Worm (Caenorhabditis elegans) whole organism, young adult: ENCODE results near the gene oac-51.
"Not testable (repeated sequence)": the region's sequence is repeated elsewhere in the genome, so short reads cannot be mapped to it uniquely, and the experiment has no call there.

ENCODE experiments used
- C06A6.2 ChIP-seq: fragments of 200-800 bp; sonication (Bioruptor generic); conservative IDR thresholded peaks from 2 replicates; pipeline ENCODE4 v1.3.6; 2022; ENCODE audit warnings: missing genetic modification characterization, missing compliant biosample characterization
- C17E4.6 ChIP-seq: fragments of 200-800 bp; sonication (Bioruptor generic); IDR thresholded peaks from 2 replicates; pipeline ENCODE4 v1.3.6; 2022; ENCODE audit warnings: missing genetic modification reagents, missing genetic modification characterization, missing compliant biosample characterization
- F33H1.4 ChIP-seq: fragments of 200-800 bp; sonication (Bioruptor generic); IDR thresholded peaks from 2 replicates; pipeline ENCODE4 v1.3.6; 2022; ENCODE audit warnings: missing genetic modification reagents, missing genetic modification characterization, missing compliant biosample characterization
- F37B4.10 ChIP-seq: fragments of 200-800 bp; sonication (Bioruptor generic); IDR thresholded peaks from 2 replicates; pipeline ENCODE4 v1.3.6; 2022; ENCODE audit warnings: missing genetic modification characterization, missing compliant biosample characterization
- T26A5.8 ChIP-seq: sonication (generic microtip); optimal IDR thresholded peaks from 2 replicates; lab custom pipeline; 2016; ENCODE audit warnings: missing genetic modification characterization, missing compliant biosample characterization
- Y53F4B.3 ChIP-seq: fragments of 200-800 bp; sonication (Bioruptor generic); IDR thresholded peaks from 2 replicates; pipeline ENCODE4 v1.3.6; 2022; ENCODE audit warnings: missing genetic modification reagents, missing genetic modification characterization, missing compliant biosample characterization
- Y53G8AR.9 ChIP-seq: fragments of 200-800 bp; sonication (Bioruptor generic); conservative IDR thresholded peaks from 2 replicates; pipeline ENCODE4 v1.3.6; 2022; ENCODE audit warnings: missing genetic modification reagents, missing genetic modification characterization, missing compliant biosample characterization
- ZK185.1 ChIP-seq: sonication (generic microtip); optimal IDR thresholded peaks from 2 replicates; lab custom pipeline; 2016; ENCODE audit warnings: mild to moderate bottlenecking, missing genetic modification characterization, missing compliant biosample characterization; ENCODE audit not compliant: poor library complexity, severe bottlenecking
- ama-1 ChIP-seq, 3 experiments: fragments of 150-350 bp in 1 of 3; sonication (generic microtip) in 2 of 3; optimal IDR thresholded peaks; 2 replicates each; lab custom pipeline; 2014 to 2018; ENCODE audit warnings: missing biosample characterization in 2 of 3, missing genetic modification characterization in 2 of 3, missing genetic modification reagents in 2 of 3
- atf-7 ChIP-seq: sonication (generic microtip); optimal IDR thresholded peaks from 2 replicates; lab custom pipeline; 2017; ENCODE audit warnings: mild to moderate bottlenecking, missing genetic modification characterization, missing compliant biosample characterization
- athp-1 ChIP-seq: sonication (generic microtip); optimal IDR thresholded peaks from 2 replicates; lab custom pipeline; 2017; ENCODE audit warnings: mild to moderate bottlenecking, missing genetic modification characterization, missing compliant biosample characterization
- bed-1 ChIP-seq: fragments of 200-800 bp; sonication (Bioruptor generic); IDR thresholded peaks from 2 replicates; pipeline ENCODE4 v1.3.6; 2022; ENCODE audit warnings: missing genetic modification reagents, missing genetic modification characterization, missing compliant biosample characterization
- cebp-1 ChIP-seq, 2 experiments: fragments of 200-800 bp in 1 of 2; sonication (Bioruptor generic) in 1 of 2; sonication (generic microtip) in 1 of 2; IDR thresholded peaks in 1 of 2; optimal IDR thresholded peaks in 1 of 2; 2 replicates each; pipeline versions ENCODE4 v1.3.6 to Lab custom; 2017 to 2022; ENCODE audit warnings: missing compliant biosample characterization in 2 of 2, missing genetic modification characterization in 2 of 2, mild to moderate bottlenecking in 1 of 2, missing genetic modification reagents in 1 of 2, moderate library complexity in 1 of 2
- die-1 ChIP-seq: sonication (generic microtip); optimal IDR thresholded peaks from 2 replicates; lab custom pipeline; 2016; ENCODE audit warnings: missing genotype, mild to moderate bottlenecking, missing genetic modification characterization, missing compliant biosample characterization
- dpff-1 ChIP-seq: sonication (generic microtip); optimal IDR thresholded peaks from 2 replicates; lab custom pipeline; 2017; ENCODE audit warnings: mild to moderate bottlenecking, missing genetic modification characterization, missing compliant biosample characterization
- efl-1 ChIP-seq: fragments of 150-350 bp; optimal IDR thresholded peaks from 2 replicates; lab custom pipeline; 2014; ENCODE audit warnings: missing biosample characterization, missing genetic modification reagents, missing genetic modification characterization
- egrh-3 ChIP-seq: fragments of 200-800 bp; sonication (Bioruptor generic); IDR thresholded peaks from 2 replicates; pipeline ENCODE4 v1.3.6; 2022; ENCODE audit warnings: missing genetic modification reagents, missing genetic modification characterization, missing compliant biosample characterization
- ekl-4 ChIP-seq: fragments of 200-800 bp; sonication (Bioruptor generic); IDR thresholded peaks from 2 replicates; pipeline ENCODE4 v1.3.6; 2022; ENCODE audit warnings: missing genetic modification reagents, missing genetic modification characterization, missing compliant biosample characterization
- ets-4 ChIP-seq: fragments of 200-800 bp; sonication (Bioruptor generic); optimal IDR thresholded peaks from 2 replicates; lab custom pipeline; 2018; ENCODE audit warnings: mild to moderate bottlenecking, missing genetic modification characterization, missing compliant biosample characterization
- hlh-26 ChIP-seq: fragments of 200-800 bp; sonication (Bioruptor generic); conservative IDR thresholded peaks from 2 replicates; pipeline ENCODE4 v1.3.6; 2022; ENCODE audit warnings: missing genetic modification reagents, missing genetic modification characterization, missing compliant biosample characterization
- hrde-1 ChIP-seq: sonication (generic microtip); optimal IDR thresholded peaks from 2 replicates; lab custom pipeline; 2016; ENCODE audit warnings: missing genetic modification characterization, mild to moderate bottlenecking, missing compliant biosample characterization, moderate library complexity, missing genotype, missing genetic modification reagents, borderline replicate concordance
- lin-35 ChIP-seq, 3 experiments: fragments of 150-350 bp in 2 of 3; sonication (generic microtip) in 1 of 3; optimal IDR thresholded peaks; 2 replicates each; lab custom pipeline; 2014 to 2018; ENCODE audit warnings: missing biosample characterization in 3 of 3, missing genetic modification characterization in 3 of 3, missing genetic modification reagents in 3 of 3
- lin-40 ChIP-seq: sonication (generic microtip); optimal IDR thresholded peaks from 2 replicates; lab custom pipeline; 2016; ENCODE audit warnings: missing genetic modification characterization, mild to moderate bottlenecking, missing compliant biosample characterization, missing genotype, missing genetic modification reagents
- lin-54 ChIP-seq: fragments of 200-800 bp; sonication (Bioruptor generic); optimal IDR thresholded peaks from 2 replicates; lab custom pipeline; 2018; ENCODE audit warnings: mild to moderate bottlenecking, missing genetic modification characterization, missing compliant biosample characterization
- madf-6 ChIP-seq: fragments of 200-800 bp; sonication (Bioruptor generic); IDR thresholded peaks from 2 replicates; pipeline ENCODE4 v1.3.6; 2022; ENCODE audit warnings: missing genetic modification reagents, missing genetic modification characterization, missing compliant biosample characterization
- mcd-1 ChIP-seq: fragments of 200-800 bp; sonication (Bioruptor generic); IDR thresholded peaks from 2 replicates; pipeline ENCODE4 v1.3.6; 2022; ENCODE audit warnings: missing genetic modification reagents, missing genetic modification characterization, missing compliant biosample characterization
- mel-28 ChIP-seq: sonication (generic microtip); optimal IDR thresholded peaks from 2 replicates; lab custom pipeline; 2016; ENCODE audit warnings: borderline replicate concordance, mild to moderate bottlenecking, missing genetic modification characterization, missing compliant biosample characterization
- nhr-27 ChIP-seq: fragments of 200-800 bp; sonication (Bioruptor generic); optimal IDR thresholded peaks from 2 replicates; lab custom pipeline; 2018; ENCODE audit warnings: mild to moderate bottlenecking, missing genetic modification characterization, moderate library complexity, missing compliant biosample characterization
- pbrm-1 ChIP-seq: fragments of 200-800 bp; sonication (Bioruptor generic); IDR thresholded peaks from 2 replicates; pipeline ENCODE4 v1.3.6; 2022; ENCODE audit warnings: missing genetic modification reagents, missing genetic modification characterization, missing compliant biosample characterization
- rcor-1 ChIP-seq: fragments of 200-800 bp; sonication (Bioruptor generic); IDR thresholded peaks from 2 replicates; pipeline ENCODE4 v1.3.6; 2022; ENCODE audit warnings: missing genetic modification reagents, missing genetic modification characterization, missing compliant biosample characterization
- rec-8 ChIP-seq, 2 experiments: sonication (generic microtip); optimal IDR thresholded peaks; 2 replicates each; lab custom pipeline; 2016; ENCODE audit warnings: mild to moderate bottlenecking in 2 of 2, missing genetic modification characterization in 2 of 2, missing genetic modification reagents in 2 of 2, missing genotype in 2 of 2, missing biosample characterization in 1 of 2, missing compliant biosample characterization in 1 of 2, moderate library complexity in 1 of 2
- repo-1 ChIP-seq: sonication (generic microtip); optimal IDR thresholded peaks from 2 replicates; lab custom pipeline; 2017; ENCODE audit warnings: mild to moderate bottlenecking, missing genetic modification characterization, missing compliant biosample characterization
- snpc-1.1 ChIP-seq: sonication (generic microtip); optimal IDR thresholded peaks from 2 replicates; lab custom pipeline; 2017; ENCODE audit warnings: missing genetic modification characterization, mild to moderate bottlenecking, missing compliant biosample characterization, antibody characterized with exemption, moderate library complexity, missing genotype, missing genetic modification reagents; ENCODE audit not compliant: insufficient read depth
- tbp1 ChIP-seq: fragments of 200-800 bp; sonication (Bioruptor generic); optimal IDR thresholded peaks from 2 replicates; lab custom pipeline; 2018; ENCODE audit warnings: mild to moderate bottlenecking, missing genetic modification characterization, missing compliant biosample characterization
- tbx-9 ChIP-seq: sonication (generic microtip); optimal IDR thresholded peaks from 2 replicates; lab custom pipeline; 2016; ENCODE audit warnings: borderline replicate concordance, missing genetic modification characterization, inconsistent platforms, missing compliant biosample characterization
- zfh-2 ChIP-seq: fragments of 200-800 bp; sonication (Bioruptor generic); conservative IDR thresholded peaks from 2 replicates; pipeline ENCODE4 v1.3.6; 2022; ENCODE audit warnings: missing genetic modification reagents, missing genetic modification characterization, missing compliant biosample characterization
- ztf-18 ChIP-seq: sonication (generic microtip); optimal IDR thresholded peaks from 2 replicates; lab custom pipeline; 2016; ENCODE audit warnings: missing genotype, mild to moderate bottlenecking, missing genetic modification characterization, missing compliant biosample characterization
- ztf-25 ChIP-seq: fragments of 200-800 bp; sonication (Bioruptor generic); IDR thresholded peaks from 2 replicates; pipeline ENCODE4 v1.3.6; 2022; ENCODE audit warnings: missing genetic modification reagents, missing genetic modification characterization, missing compliant biosample characterization
- ztf-26 ChIP-seq: sonication (generic microtip); optimal IDR thresholded peaks from 2 replicates; lab custom pipeline; 2017; ENCODE audit warnings: missing genetic modification characterization, missing compliant biosample characterization
- ztf-28 ChIP-seq: fragments of 200-800 bp; sonication (Bioruptor generic); IDR thresholded peaks from 2 replicates; pipeline ENCODE4 v1.3.6; 2022; ENCODE audit warnings: missing genetic modification reagents, missing genetic modification characterization, missing compliant biosample characterization
- ztf-3 ChIP-seq: fragments of 200-800 bp; sonication (Bioruptor generic); optimal IDR thresholded peaks from 2 replicates; lab custom pipeline; 2018; ENCODE audit warnings: mild to moderate bottlenecking, missing genetic modification characterization, missing compliant biosample characterization

oac-51 gene

ce11 chrIV:4388854-4389253 is 52.3 kb downstream of the oac-51 start (continued):
- TF ChIP-seq hrde-1 (tag; lab: Kevin White, UChicago) (peak; percentile 95), tbp1 (GFP tag; lab: Kevin White, UChicago) (peak; percentile 59), F33H1.4 (GFP tag; lab: Robert Waterston, UW) (peak; percentile 57), rcor-1 (GFP tag; lab: Robert Waterston, UW) (peak; percentile 87; the same call in 1 of the 2 replicates), repo-1 (tag; lab: Kevin White, UChicago) (peak; percentile 32), cebp-1 (tag; optimal IDR thresholded peaks at IDR 0.05; lab: Kevin White, UChicago) (peak; percentile 47), Y53G8AR.9 (peak; percentile 82)
- not testable (repeated sequence) for TF ChIP-seq cebp-1 (GFP tag; IDR thresholded peaks at IDR 0.05; lab: Robert Waterston, UW)

ce11 chrIV:4389427-4389826 is 52.8 kb downstream of the oac-51 start:
- TF ChIP-seq zfh-2: 0 out of 2 replicates have a peak, but pooled peaks have one; percentile 8
- TF ChIP-seq pbrm-1 (GFP tag; lab: Robert Waterston, UW): 0 out of 2 replicates have a peak, but pooled peaks have one; percentile 2
- TF ChIP-seq mcd-1 (GFP tag; lab: Robert Waterston, UW): 0 out of 2 replicates have a peak, but pooled peaks have one; percentile 19
- peak; percentile 79; the same call in 1 of the 2 replicates for TF ChIP-seq egrh-3 (GFP tag; lab: Robert Waterston, UW)
- TF ChIP-seq, all 124 proteins: peak for 4; not testable (repeated sequence) for 120

- TF ChIP-seq athp-1 (tag; lab: Kevin White, UChicago) (peak; percentile 81), hrde-1 (tag; lab: Kevin White, UChicago) (peak; percentile 46), snpc-1.1 (tag; lab: Kevin White, UChicago) (no peak), mel-28 (tag; lab: Kevin White, UChicago) (peak; percentile 24), ztf-3 (GFP tag; lab: Kevin White, UChicago) (no peak), efl-1 (GFP tag; lab: Kevin White, UChicago) (peak; percentile 89), ztf-28 (peak; percentile 97), ZK185.1 (tag; lab: Kevin White, UChicago) (peak; percentile 90), dpff-1 (tag; lab: Kevin White, UChicago) (no peak), rec-8 (tag; optimal IDR thresholded peaks at IDR 0.05; lab: Kevin White, UChicago) (no peak), lin-54 (GFP tag; lab: Kevin White, UChicago) (peak; percentile 99), T26A5.8 (tag; lab: Kevin White, UChicago) (no peak), F33H1.4 (GFP tag; lab: Robert Waterston, UW) (peak; percentile 96), rcor-1 (GFP tag; lab: Robert Waterston, UW) (peak; percentile 98), repo-1 (tag; lab: Kevin White, UChicago) (peak; percentile 80), egrh-3 (GFP tag; lab: Robert Waterston, UW) (peak; percentile 69), tbx-9 (tag; lab: Kevin White, UChicago) (no peak), C17E4.6 (GFP tag; lab: Robert Waterston, UW) (peak; percentile 91), lin-35 (GFP tag; optimal IDR thresholded peaks at IDR 0.05; lab: Kevin White, UChicago) (peak; percentile 63 to 97 (median 81)), ama-1 (optimal IDR thresholded peaks at IDR 0.05; lab: Kevin White, UChicago) (no peak), ama-1 (GFP tag; optimal IDR thresholded peaks at IDR 0.05; lab: Kevin White, UChicago) (no peak), F37B4.10 (GFP tag; lab: Robert Waterston, UW) (peak; percentile 91; the same call in 1 of the 2 replicates), nhr-27 (tag; lab: Kevin White, UChicago) (no peak), C06A6.2 (GFP tag; lab: Robert Waterston, UW) (peak; percentile 94), ztf-26 (tag; lab: Kevin White, UChicago) (peak; percentile 85), atf-7 (tag; lab: Kevin White, UChicago) (peak; percentile 85), Y53F4B.3 (GFP tag; lab: Robert Waterston, UW) (peak; percentile 59; the same call in 1 of the 2 replicates), ztf-18 (tag; lab: Kevin White, UChicago) (peak; percentile 87), ztf-25 (GFP tag; lab: Robert Waterston, UW) (0 out of 2 replicates have a peak, but pooled peaks have one; percentile 19), madf-6 (GFP tag; lab: Robert Waterston, UW) (peak; percentile 95), bed-1 (peak; percentile 65; the same call in 1 of the 2 replicates), tbp1 (GFP tag; lab: Kevin White, UChicago) (peak; percentile 75), die-1 (tag; lab: Kevin White, UChicago) (no peak), ekl-4 (peak; percentile 98), lin-40 (tag; lab: Kevin White, UChicago) (peak; percentile 94), hlh-26 (no peak), ets-4 (GFP tag; lab: Kevin White, UChicago) (peak; percentile 55)
These were observed 53.9 kb downstream of the oac-51 start, which contains the start of the genes rpl-7A and set-21 for ce11 chrIV:4390438-4390894. Gene rpl-7A, minus strand, starts transcription at chrIV:4390590. Gene set-21, plus strand, starts transcription at chrIV:4390844.
